Fruit fly (Drosophila melanogaster): Measurements from ENCODE around the gene Gyc89Db.

Gene Gyc89Db

dm6 chr3R:16432665-16433065 is 44.2 kb upstream of the Gyc89Db start, which contains the start of gene Fntb (continued):
- peak; percentile 63 for TF ChIP-seq HHEX (GFP tag; optimal IDR thresholded peaks at IDR 0.05)
- TF ChIP-seq Adf1 (GFP tag; IDR thresholded peaks at IDR 0.05): no peak
- peak; percentile 55 for TF ChIP-seq fd3F (GFP tag; optimal IDR thresholded peaks at IDR 0.05)
- TF ChIP-seq CG3407 (GFP tag; optimal IDR thresholded peaks at IDR 0.05): peak; percentile 28
- TF ChIP-seq NC2α (GFP tag; optimal IDR thresholded peaks at IDR 0.05): peak; percentile 12
- no peak for TF ChIP-seq tx (GFP tag; optimal IDR thresholded peaks at IDR 0.05)
- TF ChIP-seq gfzf (GFP tag; optimal IDR thresholded peaks at IDR 0.05): no peak
- TF ChIP-seq ab (GFP tag; optimal IDR thresholded peaks at IDR 0.05): no peak
- TF ChIP-seq ash1 (GFP tag; optimal IDR thresholded peaks at IDR 0.05): no peak
- no peak for TF ChIP-seq kah (GFP tag; optimal IDR thresholded peaks at IDR 0.05)
- TF ChIP-seq Trl (optimal IDR thresholded peaks at IDR 0.05): no peak
- no peak for TF ChIP-seq Trl (GFP tag; optimal IDR thresholded peaks at IDR 0.05)
- no peak for TF ChIP-seq lov (optimal IDR thresholded peaks at IDR 0.05)
- TF ChIP-seq lov (GFP tag; IDR thresholded peaks at IDR 0.05): no peak
- TF ChIP-seq exex (tag; optimal IDR thresholded peaks at IDR 0.05): no peak
- no peak for TF ChIP-seq ems (GFP tag; optimal IDR thresholded peaks at IDR 0.05)
- no peak for TF ChIP-seq Hmr (GFP tag; optimal IDR thresholded peaks at IDR 0.05)
- peak; percentile 53 for TF ChIP-seq CG1602 (GFP tag; optimal IDR thresholded peaks at IDR 0.05)
- 0 out of 2 replicates have a peak, but pooled peaks have one; percentile 15 for TF ChIP-seq CG11085 (GFP tag; IDR thresholded peaks at IDR 0.05)
- TF ChIP-seq CG2120 (GFP tag; optimal IDR thresholded peaks at IDR 0.05): peak; percentile 78
- peak; percentile 45; the same call in 1 of the 2 replicates for TF ChIP-seq Atf6 (GFP tag; IDR thresholded peaks at IDR 0.05)
- TF ChIP-seq bab2 (GFP tag; optimal IDR thresholded peaks at IDR 0.05): peak; percentile 10
- peak; percentile 88 for TF ChIP-seq CG12391 (tag; optimal IDR thresholded peaks at IDR 0.05)
- no peak for TF ChIP-seq CG4360 (GFP tag; IDR thresholded peaks at IDR 0.05)
- TF ChIP-seq CoRest (tag; optimal IDR thresholded peaks at IDR 0.05): peak; percentile 82
- no peak for TF ChIP-seq CG8478 (optimal IDR thresholded peaks at IDR 0.05)
- TF ChIP-seq CG9437 (GFP tag; optimal IDR thresholded peaks at IDR 0.05): peak; percentile 64
- TF ChIP-seq unpg (GFP tag; optimal IDR thresholded peaks at IDR 0.05): peak; percentile 83
- peak; percentile 26 for TF ChIP-seq CG2202 (tag; optimal IDR thresholded peaks at IDR 0.05)
- peak; percentile 72 for TF ChIP-seq ind (GFP tag; optimal IDR thresholded peaks at IDR 0.05)
- no peak for TF ChIP-seq slp2 (GFP tag; optimal IDR thresholded peaks at IDR 0.05)
- TF ChIP-seq so (GFP tag; IDR thresholded peaks at IDR 0.05): 0 out of 3 replicates have a peak, but pooled peaks have one; percentile 21
- TF ChIP-seq CG31441 (GFP tag; IDR thresholded peaks at IDR 0.05): peak; percentile 86
- TF ChIP-seq Atf3 (GFP tag; optimal IDR thresholded peaks at IDR 0.05): no peak
- no peak for TF ChIP-seq Doc2 (GFP tag; IDR thresholded peaks at IDR 0.05)
- TF ChIP-seq CG10979 (tag; optimal IDR thresholded peaks at IDR 0.05): peak; percentile 72
- TF ChIP-seq CG3281 (GFP tag; optimal IDR thresholded peaks at IDR 0.05): peak; percentile 64
- peak; percentile 64 for TF ChIP-seq CG4820 (GFP tag; optimal IDR thresholded peaks at IDR 0.05)
- peak in 1 of 2 experiments; percentile 66 for TF ChIP-seq dpn (GFP tag; optimal IDR thresholded peaks at IDR 0.05)
- TF ChIP-seq h (optimal IDR thresholded peaks at IDR 0.05): no peak
- TF ChIP-seq gcm (GFP tag; optimal IDR thresholded peaks at IDR 0.05): peak; percentile 56
- TF ChIP-seq CG7357 (GFP tag; IDR thresholded peaks at IDR 0.05): 0 out of 3 replicates have a peak, but pooled peaks have one; percentile 40
- no peak for TF ChIP-seq grn (GFP tag; optimal IDR thresholded peaks at IDR 0.05)
- TF ChIP-seq sug (tag; optimal IDR thresholded peaks at IDR 0.05): peak; percentile 71
- TF ChIP-seq CG15269 (tag; optimal IDR thresholded peaks at IDR 0.05): no peak
- 0 out of 2 replicates have a peak, but pooled peaks have one; percentile 20 for TF ChIP-seq Ada2b (GFP tag; IDR thresholded peaks at IDR 0.05)
- 0 out of 3 replicates have a peak, but pooled peaks have one; percentile 46 for TF ChIP-seq gce (GFP tag; IDR thresholded peaks at IDR 0.05)
- TF ChIP-seq Hmx (GFP tag; optimal IDR thresholded peaks at IDR 0.05): peak; percentile 19
- no peak for TF ChIP-seq jigr1 (GFP tag; IDR thresholded peaks at IDR 0.05)
- no peak for TF ChIP-seq MESR4 (GFP tag; optimal IDR thresholded peaks at IDR 0.05)
- TF ChIP-seq zf30C (GFP tag; optimal IDR thresholded peaks at IDR 0.05): no peak
- no peak for TF ChIP-seq odd (GFP tag; optimal IDR thresholded peaks at IDR 0.05)
- no peak for TF ChIP-seq B-H1 (GFP tag; IDR thresholded peaks at IDR 0.05)

All from whole organism, embryonic.